Worm (Caenorhabditis elegans): ENCODE measurements around the gene srj-52.

ce11 chrV:731330-731729 is 35.5 kb upstream of the srj-52 start:
- peak; percentile 83 for TF ChIP-seq nhr-77 (tag; optimal IDR thresholded peaks at IDR 0.05)
- TF ChIP-seq hmg-1.1 (GFP tag; IDR thresholded peaks at IDR 0.05), result peak; percentile 71
- TF ChIP-seq lsy-2 (tag; optimal IDR thresholded peaks at IDR 0.05), result peak; percentile 71 to 78
- TF ChIP-seq ces-1 (GFP tag; optimal IDR thresholded peaks at IDR 0.05), result no peak

Measured in whole organism, L4 larva.